Worm (Caenorhabditis elegans): ENCODE results near the gene dnj-20.
A peak's percentile ranks its signal among the peaks of the same experiment; 100 is the strongest.

dnj-20 gene

ce11 chrII:9586734-9587209 is 37.2 kb downstream of the dnj-20 start, which contains the start of gene ugt-58:
TSS of gene ugt-58 (minus strand) at chrII:9586784.
- TF ChIP-seq ama-1 (optimal IDR thresholded peaks at IDR 0.05) (no peak), aly-1 (tag; optimal IDR thresholded peaks at IDR 0.05) (no peak), ceh-36 (tag; optimal IDR thresholded peaks at IDR 0.05) (no peak)

ce11 chrII:9583461-9583860 is 40.5 kb downstream of the dnj-20 start, which contains the start of gene wee-1.1:
TSS of gene wee-1.1 (minus strand) at chrII:9583561.
- TF ChIP-seq ama-1 (optimal IDR thresholded peaks at IDR 0.05) (no peak), aly-1 (tag; optimal IDR thresholded peaks at IDR 0.05) (no peak), F13C5.2 (tag; optimal IDR thresholded peaks at IDR 0.05) (no peak), pes-1 (GFP tag; IDR thresholded peaks at IDR 0.05) (no peak), ceh-36 (tag; optimal IDR thresholded peaks at IDR 0.05) (no peak), tbx-37 (GFP tag; conservative IDR thresholded peaks at IDR 0.05) (no peak), ceh-13 (GFP tag; optimal IDR thresholded peaks at IDR 0.05) (no peak), hnd-1 (tag; optimal IDR thresholded peaks at IDR 0.05) (no peak), ets-7 (tag; optimal IDR thresholded peaks at IDR 0.05) (no peak), B0310.2 (tag; optimal IDR thresholded peaks at IDR 0.05) (no peak), hmbx-1 (tag; optimal IDR thresholded peaks at IDR 0.05) (no peak), scrt-1 (GFP tag; IDR thresholded peaks at IDR 0.05) (no peak), hmg-4 (GFP tag; optimal IDR thresholded peaks at IDR 0.05) (no peak), tbx-11 (GFP tag; IDR thresholded peaks at IDR 0.05) (no peak)

- TF ChIP-seq scrt-1 (GFP tag; IDR thresholded peaks at IDR 0.05) (no peak), F13C5.2 (tag; optimal IDR thresholded peaks at IDR 0.05) (no peak), pes-1 (GFP tag; IDR thresholded peaks at IDR 0.05) (no peak), aly-1 (tag; optimal IDR thresholded peaks at IDR 0.05) (no peak), tbx-37 (GFP tag; conservative IDR thresholded peaks at IDR 0.05) (no peak), flt-1 (GFP tag; IDR thresholded peaks at IDR 0.05) (no peak), sea-1 (GFP tag; conservative IDR thresholded peaks at IDR 0.05) (no peak), B0310.2 (tag; optimal IDR thresholded peaks at IDR 0.05) (no peak), ets-7 (tag; optimal IDR thresholded peaks at IDR 0.05) (no peak), tra-4 (tag; optimal IDR thresholded peaks at IDR 0.05) (no peak), ceh-36 (tag; optimal IDR thresholded peaks at IDR 0.05) (no peak), ama-1 (optimal IDR thresholded peaks at IDR 0.05) (no peak), hnd-1 (tag; optimal IDR thresholded peaks at IDR 0.05) (no peak), tbx-11 (GFP tag; IDR thresholded peaks at IDR 0.05) (no peak), ceh-13 (GFP tag; optimal IDR thresholded peaks at IDR 0.05) (no peak), hmg-4 (GFP tag; optimal IDR thresholded peaks at IDR 0.05) (no peak)
These were observed 46.3 kb downstream of the dnj-20 start for ce11 chrII:9577630-9578029.

- TF ChIP-seq tbx-37 (GFP tag; conservative IDR thresholded peaks at IDR 0.05) (no peak), ama-1 (optimal IDR thresholded peaks at IDR 0.05) (no peak), B0310.2 (tag; optimal IDR thresholded peaks at IDR 0.05) (no peak), ceh-36 (tag; optimal IDR thresholded peaks at IDR 0.05) (no peak), tbx-11 (GFP tag; IDR thresholded peaks at IDR 0.05) (no peak), F13C5.2 (tag; optimal IDR thresholded peaks at IDR 0.05) (no peak), hmg-4 (GFP tag; optimal IDR thresholded peaks at IDR 0.05) (no peak), tra-4 (tag; optimal IDR thresholded peaks at IDR 0.05) (no peak), scrt-1 (GFP tag; IDR thresholded peaks at IDR 0.05) (no peak), ets-7 (tag; optimal IDR thresholded peaks at IDR 0.05) (no peak), hnd-1 (tag; optimal IDR thresholded peaks at IDR 0.05) (no peak), sea-1 (GFP tag; conservative IDR thresholded peaks at IDR 0.05) (no peak)
These were observed 47.3 kb downstream of the dnj-20 start for ce11 chrII:9576707-9577106.

ce11 chrII:9575670-9576069 is 48.3 kb downstream of the dnj-20 start, which contains the start of gene exc-7:
TSS of gene exc-7 (plus strand) at chrII:9575970.
- TF ChIP-seq scrt-1 (GFP tag; IDR thresholded peaks at IDR 0.05) (no peak), sea-1 (GFP tag; conservative IDR thresholded peaks at IDR 0.05) (no peak)

ce11 chrII:9574406-9574805 is 49.6 kb downstream of the dnj-20 start:
- TF ChIP-seq hmbx-1 (tag; optimal IDR thresholded peaks at IDR 0.05) (no peak), tbx-11 (GFP tag; IDR thresholded peaks at IDR 0.05) (no peak), F13C5.2 (tag; optimal IDR thresholded peaks at IDR 0.05) (peak; percentile 20), scrt-1 (GFP tag; IDR thresholded peaks at IDR 0.05) (no peak), tbx-37 (GFP tag; conservative IDR thresholded peaks at IDR 0.05) (no peak), ets-7 (tag; optimal IDR thresholded peaks at IDR 0.05) (no peak), hnd-1 (tag; optimal IDR thresholded peaks at IDR 0.05) (no peak), pes-1 (GFP tag; IDR thresholded peaks at IDR 0.05) (no peak), hmg-4 (GFP tag; optimal IDR thresholded peaks at IDR 0.05) (peak; percentile 39)

ce11 chrII:9573412-9573811 is 50.6 kb downstream of the dnj-20 start:
- TF ChIP-seq ceh-36 (tag; optimal IDR thresholded peaks at IDR 0.05) (no peak), sea-1 (GFP tag; conservative IDR thresholded peaks at IDR 0.05) (no peak)

All from whole organism, early embryonic.